Worm (Caenorhabditis elegans) whole organism, L4 larva: Measurements from ENCODE around the gene clp-2.

Experiments used
- Y105C5A.15 ChIP-seq: fragments of 200-800 bp; sonication (Bioruptor generic); IDR thresholded peaks from 2 replicates; pipeline ENCODE4 v1.3.6; 2022; ENCODE audit warnings: missing genetic modification characterization, missing compliant biosample characterization
- nhr-102 ChIP-seq: sonication (generic microtip); optimal IDR thresholded peaks from 2 replicates; lab custom pipeline; 2016; ENCODE audit warnings: mild to moderate bottlenecking, missing genetic modification characterization, moderate library complexity, missing compliant biosample characterization
- pha-4 ChIP-seq, 2 experiments: fragments of 150-350 bp in 1 of 2; fragments of 200-800 bp in 1 of 2; sonication (Bioruptor generic) in 1 of 2; IDR thresholded peaks in 1 of 2; optimal IDR thresholded peaks in 1 of 2; 2 replicates each; pipeline versions ENCODE4 v1.3.6 to Lab custom; 2014 to 2022; ENCODE audit warnings: missing genetic modification characterization in 2 of 2, missing genetic modification reagents in 2 of 2, missing biosample characterization in 1 of 2, missing compliant biosample characterization in 1 of 2
- pqm-1 ChIP-seq: sonication (generic microtip); optimal IDR thresholded peaks from 2 replicates; lab custom pipeline; 2017; ENCODE audit warnings: missing biosample characterization, missing genetic modification characterization

DNA sequence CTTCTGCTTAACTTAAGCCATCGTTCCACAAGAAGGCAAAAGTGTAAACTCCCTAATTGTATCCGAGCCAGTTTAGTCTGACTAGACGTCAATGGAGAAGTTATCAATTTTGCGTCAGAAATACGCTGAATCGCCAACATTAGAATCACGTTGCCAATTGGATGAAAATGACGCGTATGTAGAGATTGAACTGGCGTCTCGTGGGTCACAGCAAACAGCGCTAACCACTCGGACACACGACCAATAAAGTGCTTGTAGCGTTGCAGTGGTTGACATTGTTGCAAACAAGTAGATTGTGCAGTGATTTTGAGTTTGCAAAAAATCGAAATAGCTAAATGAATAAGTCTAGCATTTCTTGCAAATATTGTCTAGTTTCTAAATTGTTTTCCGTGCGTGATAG is 14.2 kb downstream of the clp-2 start:
- TF ChIP-seq Y105C5A.15 (GFP tag; lab: Robert Waterston, UW): 0 out of 2 replicates have a peak, but pooled peaks have one; percentile 44
- peak; percentile 89 for TF ChIP-seq pha-4 (GFP tag; IDR thresholded peaks at IDR 0.05; lab: Robert Waterston, UW)
- TF ChIP-seq pha-4 (tag; optimal IDR thresholded peaks at IDR 0.05; lab: Kevin White, UChicago): peak; percentile 53
- peak; percentile 59 for TF ChIP-seq nhr-102
- TF ChIP-seq pqm-1 (tag; lab: Kevin White, UChicago): peak; percentile 53
